Worm (Caenorhabditis elegans): Measurements from ENCODE around the gene taf-9.

- TF ChIP-seq flt-1 (GFP tag; IDR thresholded peaks at IDR 0.05) = no peak
- TF ChIP-seq tab-1 (GFP tag; IDR thresholded peaks at IDR 0.05) = no peak
- TF ChIP-seq klf-2 (GFP tag; conservative IDR thresholded peaks at IDR 0.05) = no peak
- TF ChIP-seq ref-1 (GFP tag; conservative IDR thresholded peaks at IDR 0.05) = no peak
These were observed 16.8 kb downstream of the taf-9 start for ce11 chrIII:13640869-13641268.

All from whole organism, midembryonic.